Worm (Caenorhabditis elegans) whole organism, L4/young adult: Measurements from ENCODE around the gene F44G4.3.

Source experiments
- W03F9.2 ChIP-seq: fragments of 150-350 bp; optimal IDR thresholded peaks from 2 replicates; lab custom pipeline; 2014; ENCODE audit warnings: missing biosample characterization, missing genetic modification characterization
- dao-5 ChIP-seq: sonication (generic microtip); optimal IDR thresholded peaks from 2 replicates; lab custom pipeline; 2016; ENCODE audit warnings: missing genotype, missing genetic modification characterization, moderate library complexity, missing compliant biosample characterization
- him-1 ChIP-seq: sonication (generic microtip); optimal IDR thresholded peaks from 2 replicates; lab custom pipeline; 2016; ENCODE audit warnings: missing genotype, missing genetic modification reagents, missing genetic modification characterization, missing compliant biosample characterization

- no peak for TF ChIP-seq dao-5
- TF ChIP-seq W03F9.2 (tag; lab: Kevin White, UChicago), result no peak
- no peak for TF ChIP-seq him-1
Measured at ce11 chrII:9031891-9032290, 34.4 kb upstream of the F44G4.3 start.
